Fruit fly (Drosophila melanogaster) whole organism, embryonic: ENCODE data around the gene Ptp99A.
A peak's percentile ranks its signal among the peaks of the same experiment; 100 is the strongest.

Experiments used
- Antp ChIP-seq: fragments of 200-800 bp; sonication (Bioruptor generic); optimal IDR thresholded peaks from 3 replicates; lab custom pipeline; 2016; ENCODE audit warnings: missing biosample characterization, missing genetic modification characterization
- Bteb2 ChIP-seq: fragments of 200-800 bp; sonication (Bioruptor generic); optimal IDR thresholded peaks from 2 replicates; lab custom pipeline; 2016; ENCODE audit warnings: missing biosample characterization, missing genetic modification characterization
- CG11085 ChIP-seq: fragments of 200-800 bp; sonication (Bioruptor generic); IDR thresholded peaks from 2 replicates; pipeline ENCODE4 v1.3.6; 2022; ENCODE audit warnings: missing biosample characterization, missing genetic modification characterization
- CG14710 ChIP-seq: fragments of 200-800 bp; sonication (Bioruptor generic); optimal IDR thresholded peaks from 3 replicates; lab custom pipeline; 2019; ENCODE audit warnings: missing biosample characterization, mild to moderate bottlenecking, missing genetic modification characterization, moderate library complexity
- CG16779 ChIP-seq: fragments of 200-800 bp; sonication (Bioruptor generic); IDR thresholded peaks from 2 replicates; pipeline ENCODE4 v1.3.6; 2022; ENCODE audit warnings: missing biosample characterization, missing genetic modification characterization
- CG16863 ChIP-seq: fragments of 200-800 bp; sonication (Bioruptor generic); optimal IDR thresholded peaks from 3 replicates; lab custom pipeline; 2016; ENCODE audit warnings: missing biosample characterization, missing genetic modification characterization
- CG17328 ChIP-seq: fragments of 200-800 bp; sonication (Bioruptor generic); IDR thresholded peaks from 2 replicates; pipeline ENCODE4 v1.3.6; 2022; ENCODE audit warnings: missing biosample characterization, missing genetic modification characterization
- CG17612 ChIP-seq: fragments of 200-800 bp; sonication (Bioruptor generic); IDR thresholded peaks from 2 replicates; pipeline ENCODE4 v1.3.6; 2022; ENCODE audit warnings: missing biosample characterization, missing genetic modification characterization
- CG17802 ChIP-seq: fragments of 200-800 bp; sonication (Bioruptor generic); optimal IDR thresholded peaks from 2 replicates; lab custom pipeline; 2018; ENCODE audit warnings: missing biosample characterization, mild to moderate bottlenecking, missing genetic modification characterization, moderate library complexity
- CG17829 ChIP-seq: fragments of 200-800 bp; optimal IDR thresholded peaks from 2 replicates; lab custom pipeline; 2019; ENCODE audit warnings: missing biosample characterization, mild to moderate bottlenecking, missing genetic modification characterization, moderate library complexity
- CG17912 ChIP-seq: fragments of 200-800 bp; sonication (Bioruptor generic); optimal IDR thresholded peaks from 2 replicates; lab custom pipeline; 2018; ENCODE audit warnings: missing biosample characterization, mild to moderate bottlenecking, missing genetic modification characterization
- CG2129 ChIP-seq: fragments of 200-800 bp; sonication (Bioruptor generic); IDR thresholded peaks from 2 replicates; pipeline ENCODE4 v1.3.6; 2022; ENCODE audit warnings: missing biosample characterization, missing genetic modification characterization; ENCODE audit not compliant: partially characterized antibody
- CG31224 ChIP-seq: fragments of 200-800 bp; sonication (Bioruptor generic); IDR thresholded peaks from 2 replicates; pipeline ENCODE4 v1.3.6; 2022; ENCODE audit warnings: missing biosample characterization, missing genetic modification characterization
- CG3838 ChIP-seq: fragments of 200-800 bp; sonication (Bioruptor generic); optimal IDR thresholded peaks from 3 replicates; lab custom pipeline; 2016; ENCODE audit warnings: missing biosample characterization, missing genetic modification characterization
- CG3847 ChIP-seq: fragments of 200-800 bp; sonication (Bioruptor generic); IDR thresholded peaks from 2 replicates; pipeline ENCODE4 v1.3.6; 2022; ENCODE audit warnings: missing biosample characterization, missing genetic modification characterization
- CG6175 ChIP-seq: fragments of 200-800 bp; sonication (Bioruptor generic); IDR thresholded peaks from 3 replicates; pipeline ENCODE4 v1.3.6; 2022; ENCODE audit warnings: missing biosample characterization, missing genetic modification characterization
- CG7786 ChIP-seq: fragments of 200-800 bp; sonication (Bioruptor generic); optimal IDR thresholded peaks from 2 replicates; lab custom pipeline; 2016; ENCODE audit warnings: missing biosample characterization, missing genetic modification characterization
- CG9817 ChIP-seq: fragments of 200-800 bp; sonication (Bioruptor generic); optimal IDR thresholded peaks from 2 replicates; lab custom pipeline; 2018; ENCODE audit warnings: missing biosample characterization, mild to moderate bottlenecking, missing genetic modification characterization, moderate library complexity
- D ChIP-seq, 2 experiments: fragments of 200-800 bp in 1 of 2; fragments of >200 bp in 1 of 2; sonication (Bioruptor generic) in 1 of 2; optimal IDR thresholded peaks; 2 replicates in 1 of 2; 3 replicates in 1 of 2; lab custom pipeline; 2017; ENCODE audit warnings: mild to moderate bottlenecking in 1 of 2, missing biosample characterization in 1 of 2, missing genetic modification characterization in 1 of 2, missing genetic modification reagents in 1 of 2
- Deaf1 ChIP-seq: fragments of 200-800 bp; optimal IDR thresholded peaks from 3 replicates; lab custom pipeline; 2019; ENCODE audit warnings: missing biosample characterization, mild to moderate bottlenecking, missing genetic modification characterization, moderate library complexity
- Dll ChIP-seq: fragments of 200-800 bp; sonication (Bioruptor generic); IDR thresholded peaks from 4 replicates; pipeline ENCODE4 v1.3.6; 2022; ENCODE audit warnings: missing biosample characterization, missing genetic modification characterization; ENCODE audit not compliant: partially characterized antibody
- Doc2 ChIP-seq: fragments of 200-800 bp; sonication (Bioruptor generic); IDR thresholded peaks from 2 replicates; pipeline ENCODE4 v1.3.6; 2022; ENCODE audit warnings: missing biosample characterization, missing genetic modification characterization
- Dref ChIP-seq: fragments of 200-800 bp; sonication (Bioruptor generic); IDR thresholded peaks from 2 replicates; pipeline ENCODE4 v1.3.6; 2022; ENCODE audit warnings: missing biosample characterization, missing genetic modification characterization
- Elba2 ChIP-seq: fragments of 200-800 bp; sonication (Bioruptor generic); optimal IDR thresholded peaks from 3 replicates; lab custom pipeline; 2016; ENCODE audit warnings: missing biosample characterization, missing genetic modification characterization
- Ets65A ChIP-seq: fragments of 200-800 bp; sonication (Bioruptor generic); peaks from one replicate; lab custom pipeline; 2016; ENCODE audit warnings: missing biosample characterization, missing genetic modification characterization
- Fer3 ChIP-seq: fragments of 200-800 bp; sonication (Bioruptor generic); optimal IDR thresholded peaks from 2 replicates; lab custom pipeline; 2018; ENCODE audit warnings: missing biosample characterization, mild to moderate bottlenecking, missing genetic modification characterization, moderate library complexity
- NC2β ChIP-seq: fragments of 200-800 bp; sonication (Bioruptor generic); optimal IDR thresholded peaks from 2 replicates; lab custom pipeline; 2016; ENCODE audit warnings: missing biosample characterization, missing genetic modification characterization
- Opbp ChIP-seq: fragments of 200-800 bp; sonication (Bioruptor generic); IDR thresholded peaks from 3 replicates; pipeline ENCODE4 v1.3.6; 2022; ENCODE audit warnings: missing biosample characterization, missing genetic modification characterization; ENCODE audit not compliant: partially characterized antibody
- aop ChIP-seq: fragments of 200-800 bp; sonication (Bioruptor generic); IDR thresholded peaks from 2 replicates; pipeline ENCODE4 v1.3.6; 2022; ENCODE audit warnings: missing biosample characterization, missing genetic modification characterization
- ash1 ChIP-seq: fragments of 200-800 bp; sonication (Bioruptor generic); optimal IDR thresholded peaks from 2 replicates; lab custom pipeline; 2018; ENCODE audit warnings: missing biosample characterization, mild to moderate bottlenecking, missing genetic modification characterization
- bbx ChIP-seq: fragments of 200-800 bp; sonication (Bioruptor generic); IDR thresholded peaks from 2 replicates; pipeline ENCODE4 v1.3.6; 2022; ENCODE audit warnings: missing biosample characterization, missing genetic modification characterization; ENCODE audit not compliant: partially characterized antibody
- bigmax ChIP-seq: fragments of 200-800 bp; sonication (Bioruptor generic); optimal IDR thresholded peaks from 2 replicates; lab custom pipeline; 2018; ENCODE audit warnings: missing biosample characterization, mild to moderate bottlenecking, missing genetic modification characterization
- cg ChIP-seq: fragments of 200-800 bp; sonication (Bioruptor generic); optimal IDR thresholded peaks from 3 replicates; lab custom pipeline; 2019; ENCODE audit warnings: missing biosample characterization, mild to moderate bottlenecking, missing genetic modification characterization, moderate library complexity
- dpn ChIP-seq, 2 experiments: fragments of 200-800 bp; sonication (Bioruptor generic); optimal IDR thresholded peaks; 3 replicates each; lab custom pipeline; 2016; ENCODE audit warnings: missing biosample characterization in 2 of 2, missing genetic modification characterization in 2 of 2
- fd102C ChIP-seq: fragments of 200-800 bp; sonication (Bioruptor generic); optimal IDR thresholded peaks from 2 replicates; lab custom pipeline; 2018; ENCODE audit warnings: missing biosample characterization, mild to moderate bottlenecking, missing genetic modification characterization, moderate library complexity
- her ChIP-seq: fragments of 200-800 bp; sonication (Bioruptor generic); optimal IDR thresholded peaks from 2 replicates; lab custom pipeline; 2016; ENCODE audit warnings: missing biosample characterization, missing genetic modification characterization
- kah ChIP-seq: fragments of 200-800 bp; sonication (Bioruptor generic); optimal IDR thresholded peaks from 2 replicates; lab custom pipeline; 2018; ENCODE audit warnings: missing biosample characterization, mild to moderate bottlenecking, missing genetic modification characterization
- knrl ChIP-seq: fragments of 200-800 bp; sonication (Bioruptor generic); IDR thresholded peaks from 3 replicates; pipeline ENCODE4 v1.3.6; 2022; ENCODE audit warnings: missing biosample characterization, missing genetic modification characterization; ENCODE audit not compliant: partially characterized antibody
- lab ChIP-seq: fragments of 200-800 bp; sonication (Bioruptor generic); optimal IDR thresholded peaks from 3 replicates; lab custom pipeline; 2017; ENCODE audit warnings: missing biosample characterization, missing genetic modification characterization, mild to moderate bottlenecking, moderate library complexity, missing genetic modification reagents
- nom ChIP-seq: fragments of 200-800 bp; sonication (Bioruptor generic); optimal IDR thresholded peaks from 2 replicates; lab custom pipeline; 2017; ENCODE audit warnings: missing biosample characterization, missing genetic modification characterization, mild to moderate bottlenecking, moderate library complexity, missing genetic modification reagents
- pzg ChIP-seq: fragments of 200-800 bp; sonication (Bioruptor generic); optimal IDR thresholded peaks from 3 replicates; lab custom pipeline; 2018; ENCODE audit warnings: missing biosample characterization, mild to moderate bottlenecking, missing genetic modification characterization, moderate library complexity
- rib ChIP-seq: fragments of 200-800 bp; sonication (Bioruptor generic); IDR thresholded peaks from 2 replicates; pipeline ENCODE4 v1.3.6; 2022; ENCODE audit warnings: missing biosample characterization, missing genetic modification characterization
- salm ChIP-seq: fragments of 200-800 bp; sonication (Bioruptor generic); optimal IDR thresholded peaks from 2 replicates; lab custom pipeline; 2018; ENCODE audit warnings: missing biosample characterization, mild to moderate bottlenecking, missing genetic modification characterization
- slou ChIP-seq: fragments of 200-800 bp; sonication (Bioruptor generic); optimal IDR thresholded peaks from 3 replicates; lab custom pipeline; 2016; ENCODE audit warnings: missing biosample characterization, missing genetic modification characterization
- tin ChIP-seq: fragments of 200-800 bp; sonication (Bioruptor generic); optimal IDR thresholded peaks from 3 replicates; lab custom pipeline; 2016; ENCODE audit warnings: missing biosample characterization, missing genetic modification characterization
- trh ChIP-seq: fragments of 200-800 bp; sonication (Bioruptor generic); optimal IDR thresholded peaks from 2 replicates; lab custom pipeline; 2016; ENCODE audit warnings: missing biosample characterization, missing genetic modification characterization
- twi ChIP-seq: fragments of 200-800 bp; optimal IDR thresholded peaks from 2 replicates; lab custom pipeline; 2019; ENCODE audit warnings: missing biosample characterization, mild to moderate bottlenecking, missing genetic modification characterization, moderate library complexity
- vfl ChIP-seq: fragments of 200-800 bp; sonication (Bioruptor generic); optimal IDR thresholded peaks from 2 replicates; lab custom pipeline; 2016; ENCODE audit warnings: missing biosample characterization, missing genetic modification characterization

Ptp99A gene

dm6 chr3R:29493242-29493944 is 115.9 kb downstream of the Ptp99A start, which contains the start of the genes CG2310 and Diedel (continued):
- TF ChIP-seq cg (peak; percentile 98), Fer3 (tag; lab: Kevin White, UChicago) (no peak), vfl (GFP tag; lab: Kevin White, UChicago) (peak; percentile 10), Doc2 (GFP tag; lab: Robert Waterston, UW) (no peak), CG17802 (tag; lab: Kevin White, UChicago) (peak; percentile 17), CG6175 (GFP tag; lab: Robert Waterston, UW) (no peak), CG17912 (no peak), twi (tag; lab: Kevin White, UChicago) (peak; percentile 11), Deaf1 (peak; percentile 85), trh (GFP tag; lab: Kevin White, UChicago) (no peak), Bteb2 (no peak), tin (GFP tag; lab: Kevin White, UChicago) (no peak), rib (GFP tag; lab: Robert Waterston, UW) (0 out of 2 replicates have a peak, but pooled peaks have one; percentile 21), pzg (GFP tag; lab: Kevin White, UChicago) (peak; percentile 62), salm (tag; lab: Kevin White, UChicago) (no peak), Ets65A (GFP tag; lab: Kevin White, UChicago) (peak; percentile 82), CG3847 (GFP tag; lab: Robert Waterston, UW) (peak; percentile 78), CG2129 (GFP tag; lab: Robert Waterston, UW) (0 out of 2 replicates have a peak, but pooled peaks have one; percentile 26), Dref (peak; percentile 73), Elba2 (GFP tag; lab: Kevin White, UChicago) (peak; percentile 14), kah (GFP tag; lab: Kevin White, UChicago) (peak; percentile 96), CG3838 (GFP tag; lab: Kevin White, UChicago) (no peak), CG11085 (GFP tag; lab: Robert Waterston, UW) (no peak), nom (GFP tag; lab: Kevin White, UChicago) (peak; percentile 13), CG9817 (tag; lab: Kevin White, UChicago) (no peak), CG7786 (GFP tag; lab: Kevin White, UChicago) (no peak), ash1 (GFP tag; lab: Kevin White, UChicago) (no peak), CG14710 (peak; percentile 67), D (optimal IDR thresholded peaks at IDR 0.05; lab: Kevin White, UChicago) (peak; percentile 32), D (GFP tag; optimal IDR thresholded peaks at IDR 0.05; lab: Kevin White, UChicago) (no peak), CG31224 (no peak), slou (GFP tag; lab: Kevin White, UChicago) (no peak), CG17612 (GFP tag; lab: Robert Waterston, UW) (no peak), Opbp (peak; percentile 77), CG17328 (0 out of 2 replicates have a peak, but pooled peaks have one; percentile 36), NC2β (GFP tag; lab: Kevin White, UChicago) (peak; percentile 27), CG16863 (GFP tag; lab: Kevin White, UChicago) (no peak), bigmax (GFP tag; lab: Kevin White, UChicago) (no peak), CG17829 (tag; lab: Kevin White, UChicago) (peak; percentile 62), CG16779 (no peak), aop (no peak), her (peak; percentile 84), dpn (GFP tag; optimal IDR thresholded peaks at IDR 0.05; lab: Kevin White, UChicago) (peak in 1 of 2 experiments; percentile 11), lab (GFP tag; lab: Kevin White, UChicago) (no peak), bbx (peak; percentile 75), Antp (no peak), knrl (GFP tag; lab: Robert Waterston, UW) (peak; percentile 51; the same call in 2 of the 3 replicates), fd102C (GFP tag; lab: Kevin White, UChicago) (no peak), Dll (GFP tag; lab: Robert Waterston, UW) (peak; percentile 48; the same call in 3 of the 4 replicates)
